Fruit fly (Drosophila melanogaster): ENCODE results near the gene mura.

Gene mura

dm6 chr3R:9496748-9497147 lies 54.9 kb downstream of the mura start (continued):
- TF ChIP-seq Hmr (GFP tag; optimal IDR thresholded peaks at IDR 0.05) (peak; percentile 94), CG16815 (GFP tag; optimal IDR thresholded peaks at IDR 0.05) (peak; percentile 55), CG4854 (GFP tag; optimal IDR thresholded peaks at IDR 0.05) (peak; percentile 89), C15 (GFP tag; IDR thresholded peaks at IDR 0.05) (no peak), Scr (GFP tag; IDR thresholded peaks at IDR 0.05; ENCODE audit: partially characterized antibody) (peak; percentile 48; the same call in 1 of the 2 replicates), CG7271 (tag; optimal IDR thresholded peaks at IDR 0.05) (no peak), zfh1 (GFP tag; IDR thresholded peaks at IDR 0.05) (peak; percentile 54; the same call in 1 of the 3 replicates), D19A (tag; optimal IDR thresholded peaks at IDR 0.05) (no peak), CG12942 (GFP tag; optimal IDR thresholded peaks at IDR 0.05) (peak; percentile 74), pb (GFP tag; optimal IDR thresholded peaks at IDR 0.05) (peak; percentile 58), CG11723 (GFP tag; optimal IDR thresholded peaks at IDR 0.05) (peak; percentile 19), CG10147 (GFP tag; optimal IDR thresholded peaks at IDR 0.05) (peak; percentile 62), sd (tag; optimal IDR thresholded peaks at IDR 0.05) (peak; percentile 47), CG2120 (GFP tag; optimal IDR thresholded peaks at IDR 0.05) (peak; percentile 94), Gug (GFP tag; IDR thresholded peaks at IDR 0.05) (peak; percentile 57; the same call in 2 of the 4 replicates), esg (GFP tag; conservative IDR thresholded peaks at IDR 0.05) (no peak), CG3163 (GFP tag; optimal IDR thresholded peaks at IDR 0.05) (peak; percentile 73), CG31441 (GFP tag; IDR thresholded peaks at IDR 0.05) (peak; percentile 55; the same call in 1 of the 2 replicates), tin (GFP tag; optimal IDR thresholded peaks at IDR 0.05) (peak; percentile 54), fu2 (GFP tag; optimal IDR thresholded peaks at IDR 0.05) (peak; percentile 81), vvl (GFP tag; IDR thresholded peaks at IDR 0.05) (peak; percentile 89), CG18599 (GFP tag; optimal IDR thresholded peaks at IDR 0.05) (peak; percentile 75), CG10543 (GFP tag; optimal IDR thresholded peaks at IDR 0.05) (peak; percentile 53), ERR (GFP tag; optimal IDR thresholded peaks at IDR 0.05) (peak; percentile 81), Dp (GFP tag; optimal IDR thresholded peaks at IDR 0.05) (peak; percentile 100), lilli (GFP tag; optimal IDR thresholded peaks at IDR 0.05) (peak; percentile 88), CG4730 (GFP tag; IDR thresholded peaks at IDR 0.05) (peak; percentile 46; the same call in 1 of the 2 replicates), Trl (optimal IDR thresholded peaks at IDR 0.05) (no peak), Trl (GFP tag; optimal IDR thresholded peaks at IDR 0.05) (peak; percentile 92), HLH54F (GFP tag; optimal IDR thresholded peaks at IDR 0.05) (peak; percentile 88), gsb-n (tag; optimal IDR thresholded peaks at IDR 0.05) (peak; percentile 46), Lim3 (GFP tag; IDR thresholded peaks at IDR 0.05) (no peak), NC2α (GFP tag; optimal IDR thresholded peaks at IDR 0.05) (peak; percentile 36), CG8089 (GFP tag; optimal IDR thresholded peaks at IDR 0.05) (peak; percentile 28), CG18011 (GFP tag; optimal IDR thresholded peaks at IDR 0.05) (peak; percentile 44), CG9215 (GFP tag; IDR thresholded peaks at IDR 0.05) (peak; percentile 74), CG31365 (tag; optimal IDR thresholded peaks at IDR 0.05) (peak; percentile 98), lov (optimal IDR thresholded peaks at IDR 0.05) (no peak), lov (GFP tag; IDR thresholded peaks at IDR 0.05) (peak; percentile 31; the same call in 1 of the 3 replicates), Hand (GFP tag; optimal IDR thresholded peaks at IDR 0.05) (no peak), trh (GFP tag; optimal IDR thresholded peaks at IDR 0.05) (peak; percentile 70), CG6654 (GFP tag; optimal IDR thresholded peaks at IDR 0.05) (no peak), rib (GFP tag; IDR thresholded peaks at IDR 0.05) (peak; percentile 72), CG30403 (GFP tag; optimal IDR thresholded peaks at IDR 0.05) (peak; percentile 80), vnd (GFP tag; IDR thresholded peaks at IDR 0.05; ENCODE audit: partially characterized antibody) (no peak), Sox102F (GFP tag; optimal IDR thresholded peaks at IDR 0.05) (peak; percentile 51), kay (GFP tag; optimal IDR thresholded peaks at IDR 0.05) (peak; percentile 76), CG13424 (tag; optimal IDR thresholded peaks at IDR 0.05) (peak; percentile 63), so (GFP tag; IDR thresholded peaks at IDR 0.05) (no peak; the same call in 2 of the 3 replicates), CG11085 (GFP tag; IDR thresholded peaks at IDR 0.05) (peak; percentile 78), CG32767 (GFP tag; IDR thresholded peaks at IDR 0.05) (no peak), dysf (GFP tag; IDR thresholded peaks at IDR 0.05) (peak; percentile 70; the same call in 2 of the 3 replicates)
